Fruit fly (Drosophila melanogaster) whole organism, pupa: ENCODE results near the gene Nagk.

ENCODE experiments used
- CG10348 ChIP-seq: fragments of 200-800 bp; sonication (Bioruptor generic); IDR thresholded peaks from 2 replicates; pipeline ENCODE4 v1.3.6; 2022; ENCODE audit warnings: missing biosample characterization, missing genetic modification characterization
- CG13204 ChIP-seq: fragments of 200-800 bp; sonication (Bioruptor generic); optimal IDR thresholded peaks from 2 replicates; lab custom pipeline; 2018; ENCODE audit warnings: missing biosample characterization, mild to moderate bottlenecking, missing genetic modification characterization, moderate library complexity
- CG8159 ChIP-seq: fragments of 200-800 bp; sonication (Bioruptor generic); optimal IDR thresholded peaks from 3 replicates; lab custom pipeline; 2018; ENCODE audit warnings: missing biosample characterization, mild to moderate bottlenecking, missing genetic modification characterization, moderate library complexity
- EcR ChIP-seq: fragments of 200-800 bp; sonication (Bioruptor generic); optimal IDR thresholded peaks from 3 replicates; lab custom pipeline; 2019; ENCODE audit warnings: missing biosample characterization, missing genetic modification characterization, mild to moderate bottlenecking, moderate library complexity, missing genetic modification reagents
- Pif1B ChIP-seq: fragments of 200-800 bp; sonication (Bioruptor generic); optimal IDR thresholded peaks from 3 replicates; lab custom pipeline; 2016; ENCODE audit warnings: missing biosample characterization, missing genetic modification characterization

- TF ChIP-seq CG8159 (no peak), CG10348 (GFP tag; lab: Robert Waterston, UW) (no peak), Pif1B (GFP tag; lab: Kevin White, UChicago) (no peak), CG13204 (GFP tag; lab: Kevin White, UChicago) (no peak), EcR (GFP tag; lab: Kevin White, UChicago) (no peak)
These were observed 54.3 kb downstream of the Nagk start for dm6 chr3R:15288802-15289201.
